Worm (Caenorhabditis elegans) whole organism, L2 larva: ENCODE data around the gene math-48.
"Not testable (repeated sequence)": the region's sequence is repeated elsewhere in the genome, so short reads cannot be mapped to it uniquely, and the experiment has no call there.

ENCODE experiments used
- C34F6.9 ChIP-seq: fragments of 150-350 bp; optimal IDR thresholded peaks from 2 replicates; lab custom pipeline; 2014; ENCODE audit warnings: missing biosample characterization, missing genetic modification characterization
- F13H6.1 ChIP-seq: sonication (generic microtip); optimal IDR thresholded peaks from 2 replicates; lab custom pipeline; 2016; ENCODE audit warnings: missing genetic modification characterization, missing compliant biosample characterization
- Y55F3AM.14 ChIP-seq: fragments of 200-800 bp; sonication (Bioruptor generic); optimal IDR thresholded peaks from 2 replicates; lab custom pipeline; 2018; ENCODE audit warnings: mild to moderate bottlenecking, missing genetic modification characterization, missing compliant biosample characterization
- alr-1 ChIP-seq: fragments of 150-350 bp; optimal IDR thresholded peaks from 2 replicates; lab custom pipeline; 2014; ENCODE audit warnings: missing biosample characterization, missing genetic modification characterization
- aly-2 ChIP-seq: fragments of 150-350 bp; optimal IDR thresholded peaks from 2 replicates; lab custom pipeline; 2014; ENCODE audit warnings: missing biosample characterization, missing genetic modification characterization
- blmp-1 ChIP-seq: sonication (generic microtip); optimal IDR thresholded peaks from 2 replicates; lab custom pipeline; 2017; ENCODE audit warnings: missing genetic modification characterization, mild to moderate bottlenecking, missing compliant biosample characterization, antibody characterized with exemption, moderate library complexity; ENCODE audit not compliant: insufficient read depth
- ceh-16 ChIP-seq: fragments of 150-350 bp; optimal IDR thresholded peaks from 2 replicates; lab custom pipeline; 2014; ENCODE audit warnings: missing biosample characterization, missing genetic modification characterization
- ceh-82 ChIP-seq: fragments of 150-350 bp; optimal IDR thresholded peaks from 2 replicates; lab custom pipeline; 2014; ENCODE audit warnings: missing biosample characterization, missing genetic modification characterization
- crh-2 ChIP-seq: sonication (generic microtip); optimal IDR thresholded peaks from 2 replicates; lab custom pipeline; 2017; ENCODE audit warnings: missing biosample characterization, missing genetic modification characterization
- dmd-4 ChIP-seq: sonication (generic microtip); optimal IDR thresholded peaks from 2 replicates; lab custom pipeline; 2017; ENCODE audit warnings: missing biosample characterization, missing genetic modification characterization
- egl-27 ChIP-seq: sonication (generic microtip); optimal IDR thresholded peaks from 3 replicates; lab custom pipeline; 2017; ENCODE audit warnings: missing biosample characterization, missing genetic modification reagents, missing genetic modification characterization
- fos-1 ChIP-seq: fragments of 150-350 bp; optimal IDR thresholded peaks from 2 replicates; lab custom pipeline; 2014; ENCODE audit warnings: missing biosample characterization, missing genetic modification characterization
- gmeb-1 ChIP-seq: fragments of 150-350 bp; optimal IDR thresholded peaks from 2 replicates; lab custom pipeline; 2014; ENCODE audit warnings: missing biosample characterization, missing genetic modification characterization
- lin-13 ChIP-seq: fragments of 150-350 bp; optimal IDR thresholded peaks from 2 replicates; lab custom pipeline; 2014; ENCODE audit warnings: missing biosample characterization, missing genetic modification reagents, missing genetic modification characterization
- lin-39 ChIP-seq: fragments of 150-350 bp; optimal IDR thresholded peaks from 2 replicates; lab custom pipeline; 2014; ENCODE audit warnings: missing biosample characterization, missing genetic modification reagents, missing genetic modification characterization
- lsy-2 ChIP-seq, 2 experiments: fragments of 150-350 bp in 1 of 2; sonication (generic microtip) in 1 of 2; optimal IDR thresholded peaks; 2 replicates each; lab custom pipeline; 2014 to 2017; ENCODE audit warnings: missing biosample characterization in 2 of 2, missing genetic modification characterization in 2 of 2
- mbf-1 ChIP-seq: sonication (generic microtip); optimal IDR thresholded peaks from 2 replicates; lab custom pipeline; 2017; ENCODE audit warnings: missing biosample characterization, missing genetic modification characterization
- mdl-1 ChIP-seq, 2 experiments: fragments of 150-350 bp in 1 of 2; sonication (generic microtip) in 1 of 2; optimal IDR thresholded peaks; 2 replicates each; lab custom pipeline; 2017; ENCODE audit warnings: missing biosample characterization in 2 of 2, missing genetic modification characterization in 2 of 2
- nhr-10 ChIP-seq: sonication (generic microtip); optimal IDR thresholded peaks from 2 replicates; lab custom pipeline; 2017; ENCODE audit warnings: missing biosample characterization, missing genetic modification characterization
- nhr-11 ChIP-seq: fragments of 150-350 bp; optimal IDR thresholded peaks from 2 replicates; lab custom pipeline; 2014; ENCODE audit warnings: missing biosample characterization, missing genetic modification characterization
- nhr-12 ChIP-seq: fragments of 150-350 bp; optimal IDR thresholded peaks from 2 replicates; lab custom pipeline; 2014; ENCODE audit warnings: missing biosample characterization, missing genetic modification characterization
- nhr-129 ChIP-seq: fragments of 150-350 bp; optimal IDR thresholded peaks from 2 replicates; lab custom pipeline; 2014; ENCODE audit warnings: missing biosample characterization, missing genetic modification characterization
- nhr-21 ChIP-seq: fragments of 150-350 bp; optimal IDR thresholded peaks from 2 replicates; lab custom pipeline; 2014; ENCODE audit warnings: missing biosample characterization, missing genetic modification characterization
- nhr-23 ChIP-seq: fragments of 150-350 bp; optimal IDR thresholded peaks from 2 replicates; lab custom pipeline; 2014; ENCODE audit warnings: missing biosample characterization, missing genetic modification reagents, missing genetic modification characterization
- nhr-237 ChIP-seq: fragments of 150-350 bp; optimal IDR thresholded peaks from 2 replicates; lab custom pipeline; 2014; ENCODE audit warnings: missing biosample characterization, missing genetic modification characterization
- nhr-6 ChIP-seq: fragments of 150-350 bp; optimal IDR thresholded peaks from 2 replicates; lab custom pipeline; 2014; ENCODE audit warnings: missing biosample characterization, missing genetic modification characterization
- nhr-77 ChIP-seq: fragments of 150-350 bp; optimal IDR thresholded peaks from 2 replicates; lab custom pipeline; 2014; ENCODE audit warnings: missing biosample characterization, missing genetic modification characterization
- peb-1 ChIP-seq: fragments of 150-350 bp; optimal IDR thresholded peaks from 2 replicates; lab custom pipeline; 2014; ENCODE audit warnings: missing biosample characterization, missing genetic modification characterization
- sem-4 ChIP-seq: fragments of 150-350 bp; optimal IDR thresholded peaks from 2 replicates; lab custom pipeline; 2014; ENCODE audit warnings: missing biosample characterization, missing genetic modification reagents, missing genetic modification characterization
- skn-1 ChIP-seq: sonication (generic microtip); optimal IDR thresholded peaks from 2 replicates; lab custom pipeline; 2017; ENCODE audit warnings: missing biosample characterization, missing genetic modification characterization
- sma-3 ChIP-seq: sonication (generic microtip); optimal IDR thresholded peaks from 2 replicates; lab custom pipeline; 2016; ENCODE audit warnings: missing genetic modification reagents, missing genetic modification characterization, missing compliant biosample characterization
- sma-9 ChIP-seq, 2 experiments: fragments of 150-350 bp in 1 of 2; sonication (generic microtip) in 1 of 2; optimal IDR thresholded peaks; 2 replicates each; lab custom pipeline; 2014 to 2016; ENCODE audit warnings: missing genetic modification characterization in 2 of 2, mild to moderate bottlenecking in 1 of 2, missing biosample characterization in 1 of 2, missing compliant biosample characterization in 1 of 2, missing genetic modification reagents in 1 of 2, moderate library complexity in 1 of 2
- snpc-4 ChIP-seq: fragments of 150-350 bp; optimal IDR thresholded peaks from 2 replicates; lab custom pipeline; 2014; ENCODE audit warnings: missing biosample characterization, missing genetic modification characterization
- unc-39 ChIP-seq: fragments of 150-350 bp; optimal IDR thresholded peaks from 2 replicates; lab custom pipeline; 2014; ENCODE audit warnings: missing biosample characterization, missing genetic modification characterization
- unc-55 ChIP-seq: fragments of 150-350 bp; sonication (generic microtip); optimal IDR thresholded peaks from 3 replicates; lab custom pipeline; 2014; ENCODE audit warnings: missing biosample characterization, missing genetic modification reagents, missing genetic modification characterization
- ztf-11 ChIP-seq: sonication (generic microtip); optimal IDR thresholded peaks from 2 replicates; lab custom pipeline; 2017; ENCODE audit warnings: missing biosample characterization, missing genetic modification characterization
- ztf-4 ChIP-seq: fragments of 150-350 bp; optimal IDR thresholded peaks from 2 replicates; lab custom pipeline; 2014; ENCODE audit warnings: missing biosample characterization, missing genetic modification characterization

The math-48 gene

ce11 chrII:1986979-1987378 lies 40.7 kb upstream of the math-48 start, which contains the start of gene Y16E11A.4:
Gene Y16E11A.4 (plus strand): TSS chrII:1987279.
- TF ChIP-seq skn-1 (tag; lab: Kevin White, UChicago) (no peak), Y55F3AM.14 (no peak), ztf-4 (tag; lab: Kevin White, UChicago) (no peak), peb-1 (tag; lab: Kevin White, UChicago) (no peak), mbf-1 (tag; lab: Kevin White, UChicago) (no peak), nhr-12 (tag; lab: Kevin White, UChicago) (no peak), aly-2 (tag; lab: Kevin White, UChicago) (no peak), nhr-6 (tag; lab: Kevin White, UChicago) (no peak), mdl-1 (tag; optimal IDR thresholded peaks at IDR 0.05; lab: Kevin White, UChicago) (no peak), dmd-4 (no peak)

- TF ChIP-seq nhr-21 (tag; lab: Kevin White, UChicago); nhr-11 (tag; lab: Kevin White, UChicago); nhr-23: not testable (repeated sequence)
These were observed 9.2 kb upstream of the math-48 start, which contains the start of gene math-49 for ce11 chrII:1955568-1955967. Gene math-49 (minus strand): TSS chrII:1955668.

- no peak for TF ChIP-seq C34F6.9 (tag; lab: Kevin White, UChicago)
- TF ChIP-seq ztf-11 (tag; lab: Kevin White, UChicago): no peak
- no peak for TF ChIP-seq lsy-2 (tag; optimal IDR thresholded peaks at IDR 0.05; lab: Kevin White, UChicago)
- no peak for TF ChIP-seq nhr-11 (tag; lab: Kevin White, UChicago)
- TF ChIP-seq peb-1 (tag; lab: Kevin White, UChicago): no peak
- TF ChIP-seq sma-9 (GFP tag; optimal IDR thresholded peaks at IDR 0.05; lab: Kevin White, UChicago): peak; percentile 72
- no peak for TF ChIP-seq sma-9 (tag; optimal IDR thresholded peaks at IDR 0.05; lab: Kevin White, UChicago)
- no peak for TF ChIP-seq unc-39 (tag; lab: Kevin White, UChicago)
- TF ChIP-seq crh-2 (tag; lab: Kevin White, UChicago): peak; percentile 12
- peak; percentile 10 for TF ChIP-seq sma-3
- no peak for TF ChIP-seq unc-55 (GFP tag; lab: Kevin White, UChicago)
- no peak for TF ChIP-seq mbf-1 (tag; lab: Kevin White, UChicago)
- no peak for TF ChIP-seq ceh-82 (tag; lab: Kevin White, UChicago)
- TF ChIP-seq blmp-1: no peak
- no peak for TF ChIP-seq gmeb-1
- TF ChIP-seq fos-1 (tag; lab: Kevin White, UChicago): peak; percentile 86
- TF ChIP-seq egl-27 (tag; lab: Kevin White, UChicago): peak; percentile 9
- TF ChIP-seq lin-13 (GFP tag; lab: Kevin White, UChicago): no peak
- TF ChIP-seq nhr-21 (tag; lab: Kevin White, UChicago): no peak
These were observed 2.8 kb upstream of the math-48 start for ce11 chrII:1949119-1949518.

- not testable (repeated sequence) for TF ChIP-seq F13H6.1 (tag; lab: Kevin White, UChicago); C34F6.9 (tag; lab: Kevin White, UChicago); sma-9 (GFP tag; optimal IDR thresholded peaks at IDR 0.05; lab: Kevin White, UChicago); sma-9 (tag; optimal IDR thresholded peaks at IDR 0.05; lab: Kevin White, UChicago)
These were observed 2.1 kb upstream of the math-48 start, which contains the start of gene ZK250.2 for ce11 chrII:1948393-1948792. Gene ZK250.2 (plus strand): TSS chrII:1948693.

- TF ChIP-seq nhr-10 (tag; lab: Kevin White, UChicago) (no peak), ceh-16 (tag; lab: Kevin White, UChicago) (no peak), aly-2 (tag; lab: Kevin White, UChicago) (no peak), sem-4 (tag; lab: Kevin White, UChicago) (no peak), mdl-1 (tag; optimal IDR thresholded peaks at IDR 0.05; lab: Kevin White, UChicago) (no peak), lin-39 (no peak), nhr-129 (tag; lab: Kevin White, UChicago) (no peak), nhr-77 (tag; lab: Kevin White, UChicago) (no peak), nhr-11 (tag; lab: Kevin White, UChicago) (no peak), snpc-4 (no peak), skn-1 (tag; lab: Kevin White, UChicago) (no peak), mbf-1 (tag; lab: Kevin White, UChicago) (no peak), nhr-237 (no peak), alr-1 (no peak)
These were observed 1.2 kb downstream of the math-48 start, which contains the start of gene ZK250.14 for ce11 chrII:1945093-1945492. Gene ZK250.14 (minus strand): TSS chrII:1945193.
